Fruit fly (Drosophila melanogaster) whole organism, embryonic: ENCODE results near the gene Sfxn2.
A peak's percentile ranks its signal among the peaks of the same experiment; 100 is the strongest.

Experiments used
- Abd-B ChIP-seq: fragments of 200-800 bp; sonication (Bioruptor generic); optimal IDR thresholded peaks from 2 replicates; lab custom pipeline; 2018; ENCODE audit warnings: missing biosample characterization, mild to moderate bottlenecking, missing genetic modification characterization, moderate library complexity
- CG10209 ChIP-seq: fragments of 200-800 bp; sonication (Bioruptor generic); optimal IDR thresholded peaks from 3 replicates; lab custom pipeline; 2017; ENCODE audit warnings: missing biosample characterization, mild to moderate bottlenecking, missing genetic modification characterization, missing genetic modification reagents
- CG10431 ChIP-seq: fragments of 200-800 bp; sonication (Bioruptor generic); optimal IDR thresholded peaks from 3 replicates; lab custom pipeline; 2018; ENCODE audit warnings: missing biosample characterization, mild to moderate bottlenecking, missing genetic modification characterization
- CG10543 ChIP-seq: fragments of 200-800 bp; sonication (Bioruptor generic); optimal IDR thresholded peaks from 3 replicates; lab custom pipeline; 2017; ENCODE audit warnings: missing biosample characterization, mild to moderate bottlenecking, missing genetic modification characterization, moderate library complexity
- CG11247 ChIP-seq: fragments of 200-800 bp; sonication (Bioruptor generic); IDR thresholded peaks from 2 replicates; pipeline ENCODE4 v1.3.6; 2022; ENCODE audit warnings: missing biosample characterization, missing genetic modification characterization
- CG12659 ChIP-seq: fragments of 200-800 bp; sonication (Bioruptor generic); optimal IDR thresholded peaks from 3 replicates; lab custom pipeline; 2017; ENCODE audit warnings: mild to moderate bottlenecking, missing biosample characterization, missing genetic modification reagents, missing genetic modification characterization
- CG13123 ChIP-seq: fragments of 200-800 bp; sonication (Bioruptor generic); optimal IDR thresholded peaks from 2 replicates; lab custom pipeline; 2016; ENCODE audit warnings: missing biosample characterization, missing genetic modification characterization
- CG14710 ChIP-seq: fragments of 200-800 bp; sonication (Bioruptor generic); optimal IDR thresholded peaks from 3 replicates; lab custom pipeline; 2019; ENCODE audit warnings: missing biosample characterization, mild to moderate bottlenecking, missing genetic modification characterization, moderate library complexity
- CG15269 ChIP-seq: fragments of 200-800 bp; sonication (Bioruptor generic); optimal IDR thresholded peaks from 2 replicates; lab custom pipeline; 2018; ENCODE audit warnings: missing biosample characterization, mild to moderate bottlenecking, missing genetic modification characterization, moderate library complexity
- CG1647 ChIP-seq: fragments of 200-800 bp; sonication (Bioruptor generic); optimal IDR thresholded peaks from 3 replicates; lab custom pipeline; 2016; ENCODE audit warnings: missing biosample characterization, missing genetic modification characterization
- CG16813 ChIP-seq: fragments of 200-800 bp; sonication (Bioruptor generic); IDR thresholded peaks from 3 replicates; pipeline ENCODE4 v1.3.6; 2022; ENCODE audit warnings: missing biosample characterization, missing genetic modification characterization; ENCODE audit not compliant: partially characterized antibody
- CG16863 ChIP-seq: fragments of 200-800 bp; sonication (Bioruptor generic); optimal IDR thresholded peaks from 3 replicates; lab custom pipeline; 2016; ENCODE audit warnings: missing biosample characterization, missing genetic modification characterization
- CG18619 ChIP-seq: fragments of 200-800 bp; sonication (Bioruptor generic); optimal IDR thresholded peaks from 3 replicates; lab custom pipeline; 2017; ENCODE audit warnings: missing biosample characterization, mild to moderate bottlenecking, missing genetic modification characterization
- CG2120 ChIP-seq: fragments of 200-800 bp; sonication (Bioruptor generic); optimal IDR thresholded peaks from 3 replicates; lab custom pipeline; 2016; ENCODE audit warnings: missing biosample characterization, missing genetic modification characterization
- CG31365 ChIP-seq: fragments of 200-800 bp; sonication (Bioruptor generic); optimal IDR thresholded peaks from 2 replicates; lab custom pipeline; 2018; ENCODE audit warnings: missing biosample characterization, mild to moderate bottlenecking, missing genetic modification characterization
- CG31388 ChIP-seq: fragments of 200-800 bp; sonication (Bioruptor generic); optimal IDR thresholded peaks from 2 replicates; lab custom pipeline; 2016; ENCODE audit warnings: missing biosample characterization, missing genetic modification characterization
- CG34376 ChIP-seq: fragments of 200-800 bp; sonication (Bioruptor generic); optimal IDR thresholded peaks from 2 replicates; lab custom pipeline; 2018; ENCODE audit warnings: missing biosample characterization, mild to moderate bottlenecking, missing genetic modification characterization
- CG4730 ChIP-seq: fragments of 200-800 bp; sonication (Bioruptor generic); IDR thresholded peaks from 2 replicates; pipeline ENCODE4 v1.3.6; 2022; ENCODE audit warnings: missing biosample characterization, missing genetic modification characterization
- CG4854 ChIP-seq: fragments of 200-800 bp; sonication (Bioruptor generic); optimal IDR thresholded peaks from 2 replicates; lab custom pipeline; 2016; ENCODE audit warnings: missing biosample characterization, missing genetic modification characterization, inconsistent platforms
- CG8089 ChIP-seq: fragments of 200-800 bp; sonication (Bioruptor generic); optimal IDR thresholded peaks from 3 replicates; lab custom pipeline; 2016; ENCODE audit warnings: missing biosample characterization, missing genetic modification characterization
- HLH3B ChIP-seq: fragments of 200-800 bp; sonication (Bioruptor generic); IDR thresholded peaks from 2 replicates; pipeline ENCODE4 v1.3.6; 2022; ENCODE audit warnings: missing biosample characterization, missing genetic modification characterization
- Hmx ChIP-seq: fragments of 200-800 bp; sonication (Bioruptor generic); optimal IDR thresholded peaks from 2 replicates; lab custom pipeline; 2016; ENCODE audit warnings: missing biosample characterization, missing genetic modification characterization
- MESR4 ChIP-seq: fragments of 200-800 bp; sonication (Bioruptor generic); optimal IDR thresholded peaks from 2 replicates; lab custom pipeline; 2018; ENCODE audit warnings: missing biosample characterization, mild to moderate bottlenecking, missing genetic modification characterization, moderate library complexity
- MTF-1 ChIP-seq: fragments of 200-800 bp; sonication (Bioruptor generic); optimal IDR thresholded peaks from 2 replicates; lab custom pipeline; 2018; ENCODE audit warnings: missing biosample characterization, mild to moderate bottlenecking, missing genetic modification characterization, borderline replicate concordance
- Nf-YC ChIP-seq: fragments of 200-800 bp; optimal IDR thresholded peaks from 3 replicates; lab custom pipeline; 2019; ENCODE audit warnings: missing biosample characterization, mild to moderate bottlenecking, missing genetic modification characterization, moderate library complexity
- Oli ChIP-seq: fragments of 200-800 bp; sonication (Bioruptor generic); optimal IDR thresholded peaks from 2 replicates; lab custom pipeline; 2018; ENCODE audit warnings: missing biosample characterization, mild to moderate bottlenecking, missing genetic modification characterization, moderate library complexity
- Ptx1 ChIP-seq: fragments of 200-800 bp; sonication (Bioruptor generic); IDR thresholded peaks from 2 replicates; pipeline ENCODE4 v1.3.6; 2022; ENCODE audit warnings: missing biosample characterization, missing genetic modification characterization
- Rfx ChIP-seq: fragments of 200-800 bp; sonication (Bioruptor generic); IDR thresholded peaks from 2 replicates; pipeline ENCODE4 v1.3.6; 2022; ENCODE audit warnings: missing biosample characterization, missing genetic modification characterization
- TFAM ChIP-seq: fragments of 200-800 bp; sonication (Bioruptor generic); optimal IDR thresholded peaks from 2 replicates; lab custom pipeline; 2017; ENCODE audit warnings: missing biosample characterization, missing genetic modification characterization, inconsistent platforms
- bsh ChIP-seq, 2 experiments: fragments of 200-800 bp; sonication (Bioruptor generic); optimal IDR thresholded peaks; 2 replicates each; lab custom pipeline; 2017 to 2018; ENCODE audit warnings: mild to moderate bottlenecking in 2 of 2, missing biosample characterization in 2 of 2, missing genetic modification characterization in 2 of 2, moderate library complexity in 1 of 2
- chif ChIP-seq, 2 experiments: fragments of 200-800 bp; sonication (Bioruptor generic); optimal IDR thresholded peaks; 3 replicates each; lab custom pipeline; 2016; ENCODE audit warnings: missing biosample characterization in 2 of 2, missing genetic modification characterization in 2 of 2
- corto ChIP-seq: fragments of 200-800 bp; sonication (Bioruptor generic); optimal IDR thresholded peaks from 2 replicates; lab custom pipeline; 2016; ENCODE audit warnings: missing biosample characterization, mild to moderate bottlenecking, missing genetic modification characterization, moderate library complexity
- croc ChIP-seq: fragments of 200-800 bp; sonication (Bioruptor generic); conservative IDR thresholded peaks from 3 replicates; pipeline ENCODE4 v1.3.6; 2022; ENCODE audit warnings: missing biosample characterization, missing genetic modification characterization
- dati ChIP-seq: fragments of 200-800 bp; sonication (Bioruptor generic); IDR thresholded peaks from 2 replicates; pipeline ENCODE4 v1.3.6; 2022; ENCODE audit warnings: missing biosample characterization, missing genetic modification characterization
- dpn ChIP-seq, 2 experiments: fragments of 200-800 bp; sonication (Bioruptor generic); optimal IDR thresholded peaks; 3 replicates each; lab custom pipeline; 2016; ENCODE audit warnings: missing biosample characterization in 2 of 2, missing genetic modification characterization in 2 of 2
- dysf ChIP-seq: fragments of 200-800 bp; sonication (Bioruptor generic); IDR thresholded peaks from 3 replicates; pipeline ENCODE4 v1.3.6; 2022; ENCODE audit warnings: missing biosample characterization, missing genetic modification characterization
- fd64A ChIP-seq: fragments of 200-800 bp; sonication (Bioruptor generic); optimal IDR thresholded peaks from 3 replicates; lab custom pipeline; 2018; ENCODE audit warnings: missing biosample characterization, mild to moderate bottlenecking, missing genetic modification characterization
- grau ChIP-seq: fragments of 200-800 bp; optimal IDR thresholded peaks from 3 replicates; lab custom pipeline; 2019; ENCODE audit warnings: missing biosample characterization, mild to moderate bottlenecking, missing genetic modification characterization, moderate library complexity
- gsb-n ChIP-seq: fragments of 200-800 bp; sonication (Bioruptor generic); optimal IDR thresholded peaks from 3 replicates; lab custom pipeline; 2018; ENCODE audit warnings: missing biosample characterization, mild to moderate bottlenecking, missing genetic modification characterization
- her ChIP-seq: fragments of 200-800 bp; sonication (Bioruptor generic); optimal IDR thresholded peaks from 2 replicates; lab custom pipeline; 2016; ENCODE audit warnings: missing biosample characterization, missing genetic modification characterization
- mld ChIP-seq: fragments of 200-800 bp; sonication (Bioruptor generic); IDR thresholded peaks from 3 replicates; pipeline ENCODE4 v1.3.6; 2022; ENCODE audit warnings: missing biosample characterization, missing genetic modification characterization; ENCODE audit not compliant: partially characterized antibody
- phol ChIP-seq: fragments of 200-800 bp; sonication (Bioruptor generic); optimal IDR thresholded peaks from 3 replicates; lab custom pipeline; 2018; ENCODE audit warnings: missing biosample characterization, mild to moderate bottlenecking, missing genetic modification characterization, moderate library complexity
- ro ChIP-seq: fragments of 200-800 bp; sonication (Bioruptor generic); IDR thresholded peaks from 2 replicates; pipeline ENCODE4 v1.3.6; 2022; ENCODE audit warnings: missing biosample characterization, missing genetic modification characterization
- schlank ChIP-seq: fragments of 200-800 bp; sonication (Bioruptor generic); optimal IDR thresholded peaks from 2 replicates; lab custom pipeline; 2018; ENCODE audit warnings: missing biosample characterization, mild to moderate bottlenecking, missing genetic modification characterization
- sd ChIP-seq: fragments of 200-800 bp; sonication (Bioruptor generic); optimal IDR thresholded peaks from 3 replicates; lab custom pipeline; 2018; ENCODE audit warnings: missing biosample characterization, mild to moderate bottlenecking, missing genetic modification characterization, moderate library complexity
- slbo ChIP-seq: fragments of 200-800 bp; sonication (Bioruptor generic); IDR thresholded peaks from 2 replicates; pipeline ENCODE4 v1.3.6; 2022; ENCODE audit warnings: missing biosample characterization, missing genetic modification characterization
- sna ChIP-seq: fragments of 200-800 bp; sonication (Bioruptor generic); IDR thresholded peaks from 2 replicates; pipeline ENCODE4 v1.3.6; 2022; ENCODE audit warnings: missing biosample characterization, missing genetic modification characterization; ENCODE audit not compliant: partially characterized antibody
- sob ChIP-seq: fragments of 200-800 bp; sonication (Bioruptor generic); IDR thresholded peaks from 2 replicates; pipeline ENCODE4 v1.3.6; 2022; ENCODE audit warnings: missing biosample characterization, missing genetic modification characterization
- tap ChIP-seq: fragments of 200-800 bp; optimal IDR thresholded peaks from 3 replicates; lab custom pipeline; 2019; ENCODE audit warnings: missing biosample characterization, mild to moderate bottlenecking, missing genetic modification characterization, moderate library complexity
- tin ChIP-seq: fragments of 200-800 bp; sonication (Bioruptor generic); optimal IDR thresholded peaks from 3 replicates; lab custom pipeline; 2016; ENCODE audit warnings: missing biosample characterization, missing genetic modification characterization

The Sfxn2 gene

dm6 chr3L:19042501-19042900, 20.5 kb upstream of the Sfxn2 start (continued):
- no peak for TF ChIP-seq TFAM (GFP tag; lab: Kevin White, UChicago)
- no peak for TF ChIP-seq CG34376
- TF ChIP-seq gsb-n (tag; lab: Kevin White, UChicago): peak; percentile 94
- no peak for TF ChIP-seq Hmx (GFP tag; lab: Kevin White, UChicago)
- TF ChIP-seq Nf-YC (tag; lab: Kevin White, UChicago): peak; percentile 54
- TF ChIP-seq MESR4 (GFP tag; lab: Kevin White, UChicago): peak; percentile 1
- TF ChIP-seq CG4730 (GFP tag; lab: Robert Waterston, UW): peak; percentile 32; the same call in 1 of the 2 replicates
- TF ChIP-seq CG2120 (GFP tag; lab: Kevin White, UChicago): no peak
- no peak for TF ChIP-seq dati
- TF ChIP-seq CG10543 (GFP tag; lab: Kevin White, UChicago): peak; percentile 15
- peak; percentile 74 for TF ChIP-seq tin (GFP tag; lab: Kevin White, UChicago)
- TF ChIP-seq ro (GFP tag; lab: Robert Waterston, UW): peak; percentile 42; the same call in 1 of the 2 replicates
- peak; percentile 96 for TF ChIP-seq CG14710 (tag; lab: Kevin White, UChicago)
- no peak for TF ChIP-seq fd64A (GFP tag; lab: Kevin White, UChicago)
- peak; percentile 86 for TF ChIP-seq Abd-B (GFP tag; lab: Kevin White, UChicago)
- no peak for TF ChIP-seq CG4854 (GFP tag; lab: Kevin White, UChicago)
- TF ChIP-seq her (GFP tag; lab: Kevin White, UChicago): no peak
- no peak for TF ChIP-seq CG8089 (GFP tag; lab: Kevin White, UChicago)
- no peak for TF ChIP-seq sna (GFP tag; lab: Robert Waterston, UW)
- no peak for TF ChIP-seq CG31365
- peak; percentile 70 for TF ChIP-seq CG12659
- TF ChIP-seq CG1647 (GFP tag; lab: Kevin White, UChicago): no peak
- peak; percentile 82 for TF ChIP-seq tap (tag; lab: Kevin White, UChicago)
- TF ChIP-seq phol (tag; lab: Kevin White, UChicago): peak; percentile 95
- TF ChIP-seq dpn (GFP tag; optimal IDR thresholded peaks at IDR 0.05; lab: Kevin White, UChicago): peak in 1 of 2 experiments; percentile 67
- TF ChIP-seq chif (GFP tag; optimal IDR thresholded peaks at IDR 0.05; lab: Kevin White, UChicago): peak; percentile 13 to 63
- TF ChIP-seq CG10431 (GFP tag; lab: Kevin White, UChicago): peak; percentile 69
- peak; percentile 82 to 92 for TF ChIP-seq bsh (GFP tag; optimal IDR thresholded peaks at IDR 0.05; lab: Kevin White, UChicago)
- TF ChIP-seq dysf: peak; percentile 79
- TF ChIP-seq Oli (tag; lab: Kevin White, UChicago): peak; percentile 90
- TF ChIP-seq corto (GFP tag; lab: Kevin White, UChicago): no peak
- peak; percentile 89 for TF ChIP-seq grau
- no peak for TF ChIP-seq Rfx (GFP tag; lab: Robert Waterston, UW)
- TF ChIP-seq CG10209 (GFP tag; lab: Kevin White, UChicago): peak; percentile 72
- no peak for TF ChIP-seq CG16813 (GFP tag; lab: Robert Waterston, UW)
- peak; percentile 54 for TF ChIP-seq CG13123 (GFP tag; lab: Kevin White, UChicago)
- TF ChIP-seq MTF-1 (GFP tag; lab: Kevin White, UChicago): peak; percentile 40
- peak; percentile 60 for TF ChIP-seq CG18619 (GFP tag; lab: Kevin White, UChicago)
- TF ChIP-seq sd (tag; lab: Kevin White, UChicago): no peak
- peak; percentile 85 for TF ChIP-seq CG15269 (tag; lab: Kevin White, UChicago)
- TF ChIP-seq sob (GFP tag; lab: Robert Waterston, UW): no peak; the same call in 1 of the 2 replicates
- TF ChIP-seq CG16863 (GFP tag; lab: Kevin White, UChicago): no peak
- no peak for TF ChIP-seq schlank (tag; lab: Kevin White, UChicago)
- peak; percentile 82 for TF ChIP-seq croc (GFP tag; lab: Robert Waterston, UW)
- TF ChIP-seq HLH3B (GFP tag; lab: Robert Waterston, UW): peak; percentile 69
- peak; percentile 24 for TF ChIP-seq CG31388
- TF ChIP-seq mld (GFP tag; lab: Robert Waterston, UW): no peak
- TF ChIP-seq Ptx1: peak; percentile 79
- TF ChIP-seq slbo (GFP tag; lab: Robert Waterston, UW): peak; percentile 21; the same call in 1 of the 2 replicates
- no peak for TF ChIP-seq CG11247 (GFP tag; lab: Robert Waterston, UW)
